Fruit fly (Drosophila melanogaster): Measurements from ENCODE around the gene Daxx.

Daxx gene

dm6 chr2L:6471978-6472776, 8.6 kb upstream of the Daxx start (continued):
- TF ChIP-seq ac (GFP tag; optimal IDR thresholded peaks at IDR 0.05), result no peak
- TF ChIP-seq unpg (GFP tag; optimal IDR thresholded peaks at IDR 0.05), result peak; percentile 5
- TF ChIP-seq bab2 (GFP tag; optimal IDR thresholded peaks at IDR 0.05), result no peak
- no peak for TF ChIP-seq C15 (GFP tag; IDR thresholded peaks at IDR 0.05)
- TF ChIP-seq Dref (GFP tag; IDR thresholded peaks at IDR 0.05), result no peak
- peak; percentile 20 for TF ChIP-seq nau (GFP tag; optimal IDR thresholded peaks at IDR 0.05)
- TF ChIP-seq CG9876 (GFP tag; optimal IDR thresholded peaks at IDR 0.05), result no peak
- TF ChIP-seq CG30431 (GFP tag; optimal IDR thresholded peaks at IDR 0.05), result no peak
- TF ChIP-seq CG6175 (GFP tag; IDR thresholded peaks at IDR 0.05), result 0 out of 3 replicates have a peak, but pooled peaks have one; percentile 21
- TF ChIP-seq salm (tag; optimal IDR thresholded peaks at IDR 0.05), result no peak
- TF ChIP-seq al (GFP tag; IDR thresholded peaks at IDR 0.05), result no peak
- TF ChIP-seq CG3995 (GFP tag; optimal IDR thresholded peaks at IDR 0.05), result no peak
- no peak for TF ChIP-seq CG7745 (tag; optimal IDR thresholded peaks at IDR 0.05)
- peak; percentile 68 for TF ChIP-seq Med (GFP tag)
- no peak for TF ChIP-seq crol (GFP tag; IDR thresholded peaks at IDR 0.05)
- peak; percentile 36 for TF ChIP-seq mirr (GFP tag; optimal IDR thresholded peaks at IDR 0.05)
- TF ChIP-seq da (GFP tag; optimal IDR thresholded peaks at IDR 0.05), result no peak
- no peak for TF ChIP-seq CG4617 (GFP tag; optimal IDR thresholded peaks at IDR 0.05; ENCODE audit: borderline replicate concordance)
- no peak for TF ChIP-seq odd (GFP tag; optimal IDR thresholded peaks at IDR 0.05)
- TF ChIP-seq CG17912 (GFP tag; optimal IDR thresholded peaks at IDR 0.05), result no peak
- TF ChIP-seq ham (GFP tag; IDR thresholded peaks at IDR 0.05), result no peak
- TF ChIP-seq CG7839 (tag; optimal IDR thresholded peaks at IDR 0.05), result peak; percentile 47
- TF ChIP-seq nom (GFP tag; optimal IDR thresholded peaks at IDR 0.05), result no peak
- TF ChIP-seq CG13894 (tag; optimal IDR thresholded peaks at IDR 0.05), result no peak
- no peak for TF ChIP-seq CG9797 (GFP tag; optimal IDR thresholded peaks at IDR 0.05)
- no peak for TF ChIP-seq CG8281 (tag; optimal IDR thresholded peaks at IDR 0.05)
- TF ChIP-seq Fer1 (GFP tag; optimal IDR thresholded peaks at IDR 0.05), result no peak
- peak; percentile 80 for TF ChIP-seq CG31224 (GFP tag; IDR thresholded peaks at IDR 0.05)
- peak; percentile 4 for TF ChIP-seq CG4820 (GFP tag; optimal IDR thresholded peaks at IDR 0.05)
- TF ChIP-seq Atf3 (GFP tag; optimal IDR thresholded peaks at IDR 0.05), result no peak
- peak; percentile 54 for TF ChIP-seq sd (tag; optimal IDR thresholded peaks at IDR 0.05)
- no peak for TF ChIP-seq CG6689 (GFP tag; IDR thresholded peaks at IDR 0.05)
- TF ChIP-seq CG1024 (GFP tag; IDR thresholded peaks at IDR 0.05), result no peak
- TF ChIP-seq Oaz (GFP tag; IDR thresholded peaks at IDR 0.05), result no peak
- TF ChIP-seq Rx (GFP tag; IDR thresholded peaks at IDR 0.05), result no peak
- no peak for TF ChIP-seq run (tag; optimal IDR thresholded peaks at IDR 0.05)
- no peak for TF ChIP-seq hbn (GFP tag; IDR thresholded peaks at IDR 0.05; ENCODE audit: partially characterized antibody)
- TF ChIP-seq Dek (tag; optimal IDR thresholded peaks at IDR 0.05), result no peak
- no peak for TF ChIP-seq prd (optimal IDR thresholded peaks at IDR 0.05)
- TF ChIP-seq prd (GFP tag; IDR thresholded peaks at IDR 0.05), result no peak
- no peak for TF ChIP-seq CG15479 (GFP tag; optimal IDR thresholded peaks at IDR 0.05)
- TF ChIP-seq Ets97D (GFP tag; optimal IDR thresholded peaks at IDR 0.05), result no peak
- no peak for TF ChIP-seq lov (optimal IDR thresholded peaks at IDR 0.05)
- TF ChIP-seq lov (GFP tag; IDR thresholded peaks at IDR 0.05), result 0 out of 3 replicates have a peak, but pooled peaks have one; percentile 24
- no peak for TF ChIP-seq Tbp (GFP tag; optimal IDR thresholded peaks at IDR 0.05)
- TF ChIP-seq onecut (GFP tag; IDR thresholded peaks at IDR 0.05), result no peak
- TF ChIP-seq Awh (GFP tag; IDR thresholded peaks at IDR 0.05), result no peak
- peak; percentile 60 for TF ChIP-seq CG2678 (tag; optimal IDR thresholded peaks at IDR 0.05)
- TF ChIP-seq CG34422 (GFP tag; IDR thresholded peaks at IDR 0.05), result peak; percentile 42; the same call in 1 of the 3 replicates
- peak; percentile 40 for TF ChIP-seq CG18476 (GFP tag; optimal IDR thresholded peaks at IDR 0.05)
- no peak for TF ChIP-seq Nf-YA (GFP tag; IDR thresholded peaks at IDR 0.05)

All from whole organism, embryonic.